Fruit fly (Drosophila melanogaster): ENCODE measurements around the gene CG15564.
A peak's percentile ranks its signal among the peaks of the same experiment; 100 is the strongest.

Gene CG15564

DNA sequence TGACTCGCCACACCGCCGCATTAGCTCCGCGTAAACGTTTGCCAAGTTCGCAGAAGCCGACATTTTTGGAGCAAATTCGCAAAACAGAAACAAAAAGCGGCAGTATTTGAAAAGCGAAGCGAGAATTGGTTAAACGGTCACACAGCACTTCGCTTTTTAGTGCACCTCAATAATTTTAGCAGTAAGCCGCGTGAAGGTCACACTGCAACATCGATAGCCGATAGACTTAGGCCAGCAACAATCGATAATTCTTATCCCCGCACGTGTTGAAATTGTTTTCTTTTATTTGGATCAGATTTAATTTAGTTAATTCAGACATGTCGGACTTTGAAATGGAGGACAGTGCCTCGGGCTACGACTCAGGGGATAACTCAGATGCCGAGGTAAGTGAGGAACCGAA is 21.9 kb downstream of the CG15564 start, which contains the start of the genes Zwilch and CG1542:
TSS of gene Zwilch (minus strand) at position 150 of the 400 bp plus-strand sequence.
TSS of gene CG1542 (plus strand) at position 232 of the 400 bp plus-strand sequence.
- TF ChIP-seq Myc (optimal IDR thresholded peaks at IDR 0.05) (peak; percentile 59), Jra (GFP tag; optimal IDR thresholded peaks at IDR 0.05) (no peak)

DNA sequence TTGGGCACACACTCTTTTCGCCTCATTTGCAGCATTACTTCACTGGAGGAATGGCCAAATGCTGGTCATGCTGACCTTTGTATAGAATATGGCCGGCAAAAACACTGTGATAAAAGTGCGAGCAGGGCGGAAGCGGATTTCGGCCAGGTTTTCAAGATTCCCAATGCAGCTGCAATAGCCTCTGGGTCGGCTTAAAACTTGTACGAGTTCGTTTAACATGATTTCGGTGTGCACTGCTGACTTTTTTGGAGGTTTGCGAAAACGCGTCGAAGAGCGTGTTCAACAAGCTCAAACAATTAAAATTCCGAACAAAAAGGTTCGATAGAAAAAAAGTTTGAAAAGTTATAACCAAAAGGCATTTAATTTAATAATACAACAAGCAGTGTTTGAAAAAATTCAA is 24.5 kb downstream of the CG15564 start, which contains the start of gene chp:
TSS of gene chp (minus strand) at position 101 of the 400 bp plus-strand sequence.
- TF ChIP-seq Sp1 (GFP tag; optimal IDR thresholded peaks at IDR 0.05) = no peak
- no peak for TF ChIP-seq Rel (GFP tag; optimal IDR thresholded peaks at IDR 0.05)
- no peak for TF ChIP-seq Rel (tag; optimal IDR thresholded peaks at IDR 0.05)
- no peak for TF ChIP-seq tai (GFP tag; optimal IDR thresholded peaks at IDR 0.05)
- TF ChIP-seq Hr78 (GFP tag; optimal IDR thresholded peaks at IDR 0.05) = no peak

DNA sequence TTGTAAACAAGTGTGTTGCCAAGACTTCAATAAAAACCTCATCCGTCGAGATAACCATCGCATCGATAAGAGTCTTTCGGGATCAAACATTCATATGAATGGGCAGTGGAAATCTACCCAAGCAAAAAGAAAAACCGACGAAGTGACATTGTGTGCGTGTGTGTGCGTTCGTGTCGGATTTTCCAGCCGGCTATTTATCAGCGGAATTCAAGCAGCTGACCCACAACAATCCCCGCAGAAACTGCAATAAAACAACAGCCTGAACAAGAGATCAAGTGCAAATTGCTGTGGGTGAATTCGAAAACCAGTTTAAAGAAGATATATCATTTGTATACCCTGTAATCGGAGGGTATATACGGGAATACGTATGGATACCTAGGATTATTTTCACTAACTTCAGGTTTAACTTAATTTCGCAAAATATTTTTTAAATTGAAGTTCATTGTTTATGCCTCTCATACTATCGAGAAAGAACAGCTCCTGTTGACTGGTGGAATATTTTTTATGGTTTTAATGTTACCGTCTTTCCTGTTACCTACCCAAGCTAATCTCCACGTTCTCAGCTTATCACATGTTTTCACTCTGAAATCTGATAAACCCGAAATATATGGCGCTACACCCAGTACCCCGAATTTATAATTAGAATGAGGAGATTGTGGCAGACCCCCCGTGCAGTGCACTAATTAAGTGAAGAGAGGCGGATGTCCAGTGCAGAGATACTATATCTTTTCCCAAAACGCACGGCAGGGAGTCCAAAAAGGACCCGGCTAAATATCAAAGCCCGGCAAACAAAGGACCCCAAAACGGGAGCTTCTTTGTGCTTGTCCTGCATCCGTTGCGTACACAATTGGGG is 37.8 kb downstream of the CG15564 start:
- TF ChIP-seq CG32264 (GFP tag; optimal IDR thresholded peaks at IDR 0.05) = no peak
- TF ChIP-seq Hr78 (GFP tag; optimal IDR thresholded peaks at IDR 0.05) = no peak
- no peak for TF ChIP-seq Hnf4 (GFP tag; optimal IDR thresholded peaks at IDR 0.05)
- no peak for TF ChIP-seq psq (GFP tag; optimal IDR thresholded peaks at IDR 0.05)
- no peak for TF ChIP-seq CG9705 (GFP tag; optimal IDR thresholded peaks at IDR 0.05)
- TF ChIP-seq sage (GFP tag; optimal IDR thresholded peaks at IDR 0.05) = no peak
- TF ChIP-seq OdsH (GFP tag; optimal IDR thresholded peaks at IDR 0.05) = peak; percentile 28
- peak; percentile 39 for TF ChIP-seq HLH106 (tag; optimal IDR thresholded peaks at IDR 0.05)
- peak; percentile 17 for TF ChIP-seq fru (GFP tag; optimal IDR thresholded peaks at IDR 0.05)
- peak; percentile 26 for TF ChIP-seq rgr (GFP tag; optimal IDR thresholded peaks at IDR 0.05)
- TF ChIP-seq h (GFP tag; optimal IDR thresholded peaks at IDR 0.05) = peak; percentile 56
- TF ChIP-seq CrebA (GFP tag; optimal IDR thresholded peaks at IDR 0.05; ENCODE audit: borderline replicate concordance) = no peak
- TF ChIP-seq Jra (GFP tag; optimal IDR thresholded peaks at IDR 0.05) = no peak
- peak in 1 of 2 experiments; percentile 41 for TF ChIP-seq foxo (GFP tag; optimal IDR thresholded peaks at IDR 0.05)
- peak; percentile 27 for TF ChIP-seq woc (GFP tag; optimal IDR thresholded peaks at IDR 0.05)
- no peak for TF ChIP-seq Hr83 (GFP tag; optimal IDR thresholded peaks at IDR 0.05; ENCODE audit: poor library complexity, severe bottlenecking)

DNA sequence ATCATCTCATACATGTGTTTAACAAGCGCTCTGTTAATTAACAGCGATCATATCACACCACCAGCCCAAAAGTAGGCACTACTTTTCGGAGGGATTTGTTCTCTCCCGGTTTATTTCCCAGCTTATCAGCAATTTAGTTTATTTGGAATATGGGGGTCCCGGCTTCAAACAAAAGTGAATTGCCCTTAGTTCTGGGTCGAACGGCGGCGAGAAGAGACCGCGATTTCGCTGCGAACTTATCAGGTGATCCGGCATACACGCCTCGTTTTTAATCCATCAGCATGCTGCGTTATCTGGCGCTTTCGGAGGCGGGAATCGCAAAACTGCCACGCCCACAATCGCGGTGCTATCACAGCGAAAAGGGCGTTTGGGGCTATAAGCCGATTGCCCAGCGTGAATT is 38.4 kb downstream of the CG15564 start, which contains the start of gene CG1544:
TSS of gene CG1544 (plus strand) at position 186 of the 400 bp plus-strand sequence.
- TF ChIP-seq dsf (GFP tag; optimal IDR thresholded peaks at IDR 0.05; ENCODE audit: borderline replicate concordance) (no peak), pan (optimal IDR thresholded peaks at IDR 0.05) (no peak), rgr (GFP tag; optimal IDR thresholded peaks at IDR 0.05) (no peak), Myc (optimal IDR thresholded peaks at IDR 0.05) (peak; percentile 45), br (GFP tag; optimal IDR thresholded peaks at IDR 0.05) (no peak), Rel (GFP tag; optimal IDR thresholded peaks at IDR 0.05) (no peak), Rel (tag; optimal IDR thresholded peaks at IDR 0.05) (peak; percentile 77), Hr83 (GFP tag; optimal IDR thresholded peaks at IDR 0.05; ENCODE audit: poor library complexity, severe bottlenecking) (peak; percentile 14)

DNA sequence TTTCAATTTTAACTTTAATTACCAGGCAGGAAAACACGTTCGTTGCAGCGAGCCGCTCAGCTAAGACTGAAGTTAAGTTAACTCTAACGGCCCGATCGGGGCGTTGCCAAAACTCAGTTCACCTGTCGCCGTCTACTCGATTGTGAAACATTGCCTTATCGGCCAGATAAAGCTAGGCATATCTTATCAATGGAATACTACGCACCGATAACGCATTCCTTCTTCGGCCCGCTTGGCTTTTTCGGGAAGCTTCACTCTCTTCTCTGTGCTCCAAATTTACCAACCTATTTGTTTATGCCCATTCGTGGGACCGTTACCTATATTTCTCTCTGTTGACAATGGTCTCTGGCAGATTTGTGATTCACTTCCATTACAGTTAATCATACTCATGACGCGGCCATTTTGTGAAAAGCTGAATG is 39.5 kb downstream of the CG15564 start, which contains the start of gene mesh:
TSS of gene mesh (minus strand) at position 68 of the 419 bp plus-strand sequence.
- TF ChIP-seq Mio (GFP tag; optimal IDR thresholded peaks at IDR 0.05) = no peak
- no peak for TF ChIP-seq rgr (GFP tag; optimal IDR thresholded peaks at IDR 0.05)
- TF ChIP-seq Hr78 (GFP tag; optimal IDR thresholded peaks at IDR 0.05) = no peak
- TF ChIP-seq fru (GFP tag; optimal IDR thresholded peaks at IDR 0.05) = peak; percentile 46
- TF ChIP-seq Jra (GFP tag; optimal IDR thresholded peaks at IDR 0.05) = peak; percentile 11
- TF ChIP-seq CG32264 (GFP tag; optimal IDR thresholded peaks at IDR 0.05) = no peak
- no peak for TF ChIP-seq tai (GFP tag; optimal IDR thresholded peaks at IDR 0.05)
- TF ChIP-seq foxo (GFP tag; optimal IDR thresholded peaks at IDR 0.05) = no peak
- no peak for TF ChIP-seq sv (GFP tag; optimal IDR thresholded peaks at IDR 0.05)
- TF ChIP-seq sage (GFP tag; optimal IDR thresholded peaks at IDR 0.05) = no peak
- no peak for TF ChIP-seq woc (GFP tag; optimal IDR thresholded peaks at IDR 0.05)
- TF ChIP-seq OdsH (GFP tag; optimal IDR thresholded peaks at IDR 0.05) = no peak
- TF ChIP-seq Hr83 (GFP tag; optimal IDR thresholded peaks at IDR 0.05; ENCODE audit: poor library complexity, severe bottlenecking) = no peak
- no peak for TF ChIP-seq dsf (GFP tag; optimal IDR thresholded peaks at IDR 0.05; ENCODE audit: borderline replicate concordance)
- no peak for TF ChIP-seq brk (GFP tag; optimal IDR thresholded peaks at IDR 0.05)
- no peak for TF ChIP-seq Sp1 (GFP tag; optimal IDR thresholded peaks at IDR 0.05)
- peak; percentile 45 for TF ChIP-seq h (GFP tag; optimal IDR thresholded peaks at IDR 0.05)
- no peak for TF ChIP-seq HLH106 (tag; optimal IDR thresholded peaks at IDR 0.05)
- TF ChIP-seq Myc (optimal IDR thresholded peaks at IDR 0.05) = no peak
- TF ChIP-seq usp (GFP tag; optimal IDR thresholded peaks at IDR 0.05) = no peak
- TF ChIP-seq jim (GFP tag; optimal IDR thresholded peaks at IDR 0.05) = no peak
- TF ChIP-seq CrebA (GFP tag; optimal IDR thresholded peaks at IDR 0.05; ENCODE audit: borderline replicate concordance) = peak; percentile 6
- no peak for TF ChIP-seq CG9705 (GFP tag; optimal IDR thresholded peaks at IDR 0.05)
- TF ChIP-seq Abd-B (GFP tag; optimal IDR thresholded peaks at IDR 0.05) = no peak
- peak; percentile 54 for TF ChIP-seq Dif (GFP tag; optimal IDR thresholded peaks at IDR 0.05; ENCODE audit: partially characterized antibody)
- TF ChIP-seq pan (optimal IDR thresholded peaks at IDR 0.05) = no peak
- peak; percentile 30 for TF ChIP-seq psq (GFP tag; optimal IDR thresholded peaks at IDR 0.05)
- no peak for TF ChIP-seq Dfd (GFP tag; optimal IDR thresholded peaks at IDR 0.05)
- TF ChIP-seq dl (GFP tag; optimal IDR thresholded peaks at IDR 0.05; ENCODE audit: insufficient read depth in 1 of 2, partially characterized antibody in 2 of 2) = no peak
- peak; percentile 38 for TF ChIP-seq br (GFP tag; optimal IDR thresholded peaks at IDR 0.05)
- TF ChIP-seq Hnf4 (GFP tag; optimal IDR thresholded peaks at IDR 0.05) = no peak
- TF ChIP-seq lola (GFP tag; optimal IDR thresholded peaks at IDR 0.05) = no peak
- TF ChIP-seq Vsx2 (GFP tag; optimal IDR thresholded peaks at IDR 0.05; ENCODE audit: partially characterized antibody) = peak; percentile 61
- TF ChIP-seq Rel (GFP tag; optimal IDR thresholded peaks at IDR 0.05) = no peak
- peak; percentile 60 for TF ChIP-seq Rel (tag; optimal IDR thresholded peaks at IDR 0.05)

Measured in whole organism, wandering third instar larva.